Worm (Caenorhabditis elegans) whole organism, L2 larva: Measurements from ENCODE around the gene mbl-1.

ENCODE experiments used
- R02D3.7 ChIP-seq: fragments of 150-350 bp; optimal IDR thresholded peaks from 2 replicates; lab custom pipeline; 2014; ENCODE audit warnings: missing biosample characterization, missing genetic modification characterization
- ZK546.5 ChIP-seq: sonication (generic microtip); optimal IDR thresholded peaks from 2 replicates; lab custom pipeline; 2017; ENCODE audit warnings: missing biosample characterization, missing genetic modification characterization
- alr-1 ChIP-seq: fragments of 150-350 bp; optimal IDR thresholded peaks from 2 replicates; lab custom pipeline; 2014; ENCODE audit warnings: missing biosample characterization, missing genetic modification characterization
- aly-2 ChIP-seq: fragments of 150-350 bp; optimal IDR thresholded peaks from 2 replicates; lab custom pipeline; 2014; ENCODE audit warnings: missing biosample characterization, missing genetic modification characterization
- ama-1 ChIP-seq: fragments of 150-350 bp; optimal IDR thresholded peaks from 2 replicates; lab custom pipeline; 2018; ENCODE audit warnings: inconsistent platforms
- blmp-1 ChIP-seq: sonication (generic microtip); optimal IDR thresholded peaks from 2 replicates; lab custom pipeline; 2017; ENCODE audit warnings: missing genetic modification characterization, mild to moderate bottlenecking, missing compliant biosample characterization, antibody characterized with exemption, moderate library complexity; ENCODE audit not compliant: insufficient read depth
- egl-27 ChIP-seq: sonication (generic microtip); optimal IDR thresholded peaks from 3 replicates; lab custom pipeline; 2017; ENCODE audit warnings: missing biosample characterization, missing genetic modification reagents, missing genetic modification characterization
- elt-1 ChIP-seq: fragments of 150-350 bp; optimal IDR thresholded peaks from 2 replicates; lab custom pipeline; 2014; ENCODE audit warnings: missing biosample characterization, missing genetic modification characterization
- nhr-77 ChIP-seq: fragments of 150-350 bp; optimal IDR thresholded peaks from 2 replicates; lab custom pipeline; 2014; ENCODE audit warnings: missing biosample characterization, missing genetic modification characterization
- zag-1 ChIP-seq: fragments of 150-350 bp; optimal IDR thresholded peaks from 2 replicates; lab custom pipeline; 2014; ENCODE audit warnings: missing biosample characterization, missing genetic modification characterization

DNA sequence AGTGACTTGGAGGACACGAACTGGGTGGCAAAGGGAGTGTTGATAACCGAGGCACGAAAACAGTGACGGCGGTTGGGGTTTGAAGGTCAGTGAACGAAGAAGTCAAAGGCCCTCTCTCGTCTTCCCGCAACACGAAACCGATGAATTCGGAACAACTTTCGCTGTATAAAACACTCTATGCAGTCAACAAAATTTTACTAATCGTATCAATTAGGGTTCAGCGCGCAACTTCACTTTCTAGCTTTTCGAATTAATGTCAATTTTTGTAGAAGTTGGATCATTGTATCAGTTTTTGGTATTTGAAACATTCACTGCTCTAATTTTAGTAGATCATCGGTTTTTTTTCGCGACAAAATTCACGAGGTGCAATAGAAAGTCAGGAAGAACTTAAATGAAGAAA, 60.2 kb downstream of the mbl-1 start:
- no peak for TF ChIP-seq aly-2
- no peak for TF ChIP-seq egl-27 (tag; lab: Kevin White, UChicago)
- TF ChIP-seq R02D3.7 (tag; lab: Kevin White, UChicago) = no peak
- no peak for TF ChIP-seq elt-1 (tag; lab: Kevin White, UChicago)
- no peak for TF ChIP-seq zag-1 (tag; lab: Kevin White, UChicago)
- no peak for TF ChIP-seq alr-1
- TF ChIP-seq ama-1 (lab: Kevin White, UChicago) = no peak
- TF ChIP-seq ZK546.5 (tag; lab: Kevin White, UChicago) = no peak
- TF ChIP-seq nhr-77 (tag; lab: Kevin White, UChicago) = no peak
- TF ChIP-seq blmp-1 = no peak
